Worm (Caenorhabditis elegans): Measurements from ENCODE around the gene nep-15.
A peak's percentile ranks its signal among the peaks of the same experiment; 100 is the strongest.

The nep-15 gene

DNA sequence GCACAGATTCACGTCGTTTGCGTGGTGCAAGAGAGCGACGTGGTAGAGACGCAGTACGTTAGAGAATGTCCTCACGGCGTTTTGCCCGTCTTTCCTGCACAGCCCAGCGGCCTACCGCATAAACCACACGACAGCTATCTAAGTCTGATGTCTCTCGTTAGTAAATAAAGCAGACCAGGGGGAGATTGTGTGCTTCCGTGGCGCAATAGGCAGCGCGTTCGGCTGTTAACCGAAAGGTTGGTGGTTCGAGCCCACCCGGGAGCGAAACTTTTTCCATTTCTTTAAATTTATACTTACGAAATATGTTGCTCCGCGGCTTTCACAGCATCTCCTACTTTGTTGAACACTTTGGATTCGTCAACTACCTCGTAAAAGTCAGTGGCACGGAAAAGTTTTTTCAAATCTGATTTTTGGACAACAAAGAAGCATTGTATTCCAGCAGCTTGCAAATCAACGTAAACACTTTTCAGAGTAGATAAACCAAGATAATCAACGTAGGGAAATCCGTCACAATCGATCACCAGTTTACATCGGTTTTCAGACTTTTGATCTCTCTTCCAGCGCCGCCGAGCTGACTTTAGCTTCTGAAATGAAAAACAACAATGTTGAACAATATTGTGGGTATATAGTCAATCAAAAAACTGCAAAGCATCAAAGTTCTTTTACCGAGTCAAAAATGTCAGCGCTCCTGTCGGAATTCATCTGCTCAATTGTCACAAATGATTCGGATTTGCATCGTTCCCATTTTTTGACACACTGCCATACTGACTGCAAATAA lies 32.5 kb downstream of the nep-15 start:
- peak; percentile 94 for TF ChIP-seq nhr-20 (tag; optimal IDR thresholded peaks at IDR 0.05)
- peak; percentile 5 for TF ChIP-seq pag-3 (tag; optimal IDR thresholded peaks at IDR 0.05; ENCODE audit: borderline replicate concordance, insufficient read depth)
- peak; percentile 49 for TF ChIP-seq snpc-4 (tag; optimal IDR thresholded peaks at IDR 0.05)
- TF ChIP-seq nhr-84 (tag; optimal IDR thresholded peaks at IDR 0.05): no peak
- peak; percentile 68 for TF ChIP-seq lin-39 (tag; optimal IDR thresholded peaks at IDR 0.05)
- peak; percentile 45 for TF ChIP-seq mef-2 (tag; optimal IDR thresholded peaks at IDR 0.05)
- peak; percentile 84 for TF ChIP-seq sox-4 (tag; optimal IDR thresholded peaks at IDR 0.05)
- TF ChIP-seq elt-2 (tag; optimal IDR thresholded peaks at IDR 0.05): peak; percentile 77
- TF ChIP-seq ets-5 (GFP tag; IDR thresholded peaks at IDR 0.05): no peak
- peak; percentile 93 for TF ChIP-seq fkh-10 (GFP tag; optimal IDR thresholded peaks at IDR 0.05)
- TF ChIP-seq nhr-90 (tag; optimal IDR thresholded peaks at IDR 0.05; ENCODE audit: poor library complexity): peak; percentile 91
- TF ChIP-seq alr-1 (tag; optimal IDR thresholded peaks at IDR 0.05; ENCODE audit: borderline replicate concordance): no peak
- TF ChIP-seq fkh-8 (tag; optimal IDR thresholded peaks at IDR 0.05): peak; percentile 94
- peak; percentile 96 for TF ChIP-seq nhr-71 (tag; optimal IDR thresholded peaks at IDR 0.05)
- peak; percentile 80 for TF ChIP-seq ceh-8 (GFP tag; optimal IDR thresholded peaks at IDR 0.05)
- peak in 3 of 6 experiments; percentile 4 to 83 (median 39) for TF ChIP-seq elt-3 (tag; optimal IDR thresholded peaks at IDR 0.05)
- TF ChIP-seq C16A3.4 (tag; optimal IDR thresholded peaks at IDR 0.05): peak; percentile 88
- no peak for TF ChIP-seq nhr-76 (tag; optimal IDR thresholded peaks at IDR 0.05)
- TF ChIP-seq ceh-90 (tag; optimal IDR thresholded peaks at IDR 0.05): no peak
- peak; percentile 89 for TF ChIP-seq ceh-88 (GFP tag; IDR thresholded peaks at IDR 0.05)
- peak; percentile 87 for TF ChIP-seq jun-1 (tag; optimal IDR thresholded peaks at IDR 0.05)
- TF ChIP-seq fos-1 (tag; optimal IDR thresholded peaks at IDR 0.05): peak; percentile 84
- TF ChIP-seq efl-3 (GFP tag; optimal IDR thresholded peaks at IDR 0.05): peak; percentile 73
- TF ChIP-seq dsc-1 (tag; optimal IDR thresholded peaks at IDR 0.05): peak; percentile 95
- TF ChIP-seq mab-9 (GFP tag; IDR thresholded peaks at IDR 0.05): peak; percentile 70
- peak; percentile 94 for TF ChIP-seq nhr-85 (tag)
- TF ChIP-seq unc-62 (GFP tag; optimal IDR thresholded peaks at IDR 0.05): no peak
- TF ChIP-seq unc-30 (tag; optimal IDR thresholded peaks at IDR 0.05): no peak
- peak in 1 of 2 experiments; percentile 85 for TF ChIP-seq ztf-11 (tag; optimal IDR thresholded peaks at IDR 0.05)
- TF ChIP-seq nhr-11 (tag; optimal IDR thresholded peaks at IDR 0.05): peak; percentile 62
- peak; percentile 73 for TF ChIP-seq unc-98 (GFP tag; IDR thresholded peaks at IDR 0.05)
- TF ChIP-seq isw-1 (GFP tag; IDR thresholded peaks at IDR 0.05): peak; percentile 86
- TF ChIP-seq sup-37 (GFP tag; optimal IDR thresholded peaks at IDR 0.05): peak; percentile 81
- TF ChIP-seq skn-1 (tag; optimal IDR thresholded peaks at IDR 0.05): peak; percentile 78
- no peak for TF ChIP-seq pqm-1 (tag; optimal IDR thresholded peaks at IDR 0.05)
- peak in 2 of 3 experiments; percentile 44 to 50 for TF ChIP-seq dpl-1 (GFP tag; optimal IDR thresholded peaks at IDR 0.05)
- peak; percentile 69 to 73 for TF ChIP-seq egl-27 (tag; optimal IDR thresholded peaks at IDR 0.05)
- peak; percentile 96 for TF ChIP-seq snu-23 (GFP tag; optimal IDR thresholded peaks at IDR 0.05)
- no peak for TF ChIP-seq Y116A8C.19 (tag; optimal IDR thresholded peaks at IDR 0.05; ENCODE audit: borderline replicate concordance)
- no peak for TF ChIP-seq lin-15B (tag; optimal IDR thresholded peaks at IDR 0.05)
- TF ChIP-seq efl-1 (optimal IDR thresholded peaks at IDR 0.05): peak; percentile 65 to 70
- TF ChIP-seq efl-1 (GFP tag; optimal IDR thresholded peaks at IDR 0.05 in 1 of 2): peak; percentile 22 to 95
- no peak for TF ChIP-seq hlh-17 (GFP tag; optimal IDR thresholded peaks at IDR 0.05; ENCODE audit: borderline replicate concordance)
- peak; percentile 90 for TF ChIP-seq irx-1 (tag; optimal IDR thresholded peaks at IDR 0.05)
- peak; percentile 83 for TF ChIP-seq ztf-4 (tag; optimal IDR thresholded peaks at IDR 0.05)
- peak; percentile 81 for TF ChIP-seq mep-1 (tag; optimal IDR thresholded peaks at IDR 0.05)
- TF ChIP-seq ceh-82 (tag; optimal IDR thresholded peaks at IDR 0.05): peak; percentile 60 to 83 (median 74)
- peak; percentile 88 for TF ChIP-seq xbp-1 (tag; optimal IDR thresholded peaks at IDR 0.05)
- TF ChIP-seq C04F5.9 (tag; optimal IDR thresholded peaks at IDR 0.05): peak; percentile 39
- TF ChIP-seq nhr-19 (GFP tag; conservative IDR thresholded peaks at IDR 0.05): peak; percentile 92
- no peak for TF ChIP-seq unc-130 (tag; optimal IDR thresholded peaks at IDR 0.05)
